Fruit fly (Drosophila melanogaster): ENCODE measurements around the gene CG7296.

CG7296 gene

DNA sequence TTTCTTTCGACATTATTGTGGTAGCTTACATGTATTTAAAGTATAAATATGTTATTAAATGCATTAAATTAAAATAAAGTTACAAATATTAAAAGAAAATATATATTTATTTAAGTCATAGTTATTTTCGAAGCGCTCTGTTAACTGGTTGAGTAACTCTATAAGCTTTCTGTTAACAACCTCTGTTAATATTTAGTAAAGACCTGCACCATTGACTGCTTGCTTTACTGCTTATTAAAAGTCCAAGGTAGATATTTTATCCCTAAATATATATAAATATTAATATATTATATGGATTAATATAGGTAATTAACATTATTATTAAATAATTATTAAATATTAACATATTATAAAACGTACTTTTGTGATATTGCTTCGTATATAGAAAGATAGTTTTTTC lies 34.7 kb upstream of the CG7296 start:
- no peak for TF ChIP-seq CG11294 (GFP tag; IDR thresholded peaks at IDR 0.05)
- no peak for TF ChIP-seq CG11762 (GFP tag; optimal IDR thresholded peaks at IDR 0.05; ENCODE audit: insufficient read depth)
- no peak for TF ChIP-seq Eip75B (GFP tag; optimal IDR thresholded peaks at IDR 0.05)

- TF ChIP-seq CG1621 (tag; optimal IDR thresholded peaks at IDR 0.05) (no peak), CG3032 (tag; optimal IDR thresholded peaks at IDR 0.05) (no peak), CG6792 (GFP tag; optimal IDR thresholded peaks at IDR 0.05) (no peak), OdsH (GFP tag; optimal IDR thresholded peaks at IDR 0.05) (no peak), Sox14 (GFP tag; optimal IDR thresholded peaks at IDR 0.05) (no peak), topi (GFP tag; optimal IDR thresholded peaks at IDR 0.05) (no peak), Met (GFP tag; optimal IDR thresholded peaks at IDR 0.05) (no peak), fd59A (GFP tag; optimal IDR thresholded peaks at IDR 0.05) (no peak), dac (GFP tag; optimal IDR thresholded peaks at IDR 0.05) (no peak), CG8632 (GFP tag; optimal IDR thresholded peaks at IDR 0.05) (no peak), Hr4 (GFP tag; optimal IDR thresholded peaks at IDR 0.05) (no peak), Hr38 (GFP tag; optimal IDR thresholded peaks at IDR 0.05) (no peak), Ets96B (tag; optimal IDR thresholded peaks at IDR 0.05) (no peak), vri (GFP tag; optimal IDR thresholded peaks at IDR 0.05) (no peak), CG6163 (GFP tag; IDR thresholded peaks at IDR 0.05) (no peak), CG7368 (GFP tag; optimal IDR thresholded peaks at IDR 0.05) (no peak)
Measured at dm6 chr2L:10711221-10711620, 24.4 kb upstream of the CG7296 start.

- no peak for TF ChIP-seq acj6 (GFP tag; optimal IDR thresholded peaks at IDR 0.05)
- TF ChIP-seq CG1621 (tag; optimal IDR thresholded peaks at IDR 0.05) = no peak
- no peak for TF ChIP-seq CG15336 (GFP tag; IDR thresholded peaks at IDR 0.05)
- TF ChIP-seq Met (GFP tag; optimal IDR thresholded peaks at IDR 0.05) = no peak
- no peak for TF ChIP-seq CG32006 (GFP tag; optimal IDR thresholded peaks at IDR 0.05)
- TF ChIP-seq CG7368 (GFP tag; optimal IDR thresholded peaks at IDR 0.05) = no peak
- TF ChIP-seq CG8119 (GFP tag; IDR thresholded peaks at IDR 0.05) = no peak
- TF ChIP-seq topi (GFP tag; optimal IDR thresholded peaks at IDR 0.05) = no peak
- no peak for TF ChIP-seq CG10631 (GFP tag; optimal IDR thresholded peaks at IDR 0.05)
- TF ChIP-seq CG9139 (GFP tag; optimal IDR thresholded peaks at IDR 0.05) = no peak
- TF ChIP-seq Lpt (GFP tag; optimal IDR thresholded peaks at IDR 0.05) = no peak
- TF ChIP-seq CG8632 (GFP tag; optimal IDR thresholded peaks at IDR 0.05) = no peak
- TF ChIP-seq Ets21C (GFP tag; optimal IDR thresholded peaks at IDR 0.05) = no peak
- no peak for TF ChIP-seq fkh (GFP tag; optimal IDR thresholded peaks at IDR 0.05)
- TF ChIP-seq ss (GFP tag; optimal IDR thresholded peaks at IDR 0.05) = no peak
- no peak for TF ChIP-seq dsx (GFP tag; optimal IDR thresholded peaks at IDR 0.05; ENCODE audit: poor library complexity, severe bottlenecking)
Measured at dm6 chr2L:10709353-10709752, 22.5 kb upstream of the CG7296 start, which contains the start of gene Lip2. Gene Lip2 (minus strand): TSS chr2L:10709453.

DNA sequence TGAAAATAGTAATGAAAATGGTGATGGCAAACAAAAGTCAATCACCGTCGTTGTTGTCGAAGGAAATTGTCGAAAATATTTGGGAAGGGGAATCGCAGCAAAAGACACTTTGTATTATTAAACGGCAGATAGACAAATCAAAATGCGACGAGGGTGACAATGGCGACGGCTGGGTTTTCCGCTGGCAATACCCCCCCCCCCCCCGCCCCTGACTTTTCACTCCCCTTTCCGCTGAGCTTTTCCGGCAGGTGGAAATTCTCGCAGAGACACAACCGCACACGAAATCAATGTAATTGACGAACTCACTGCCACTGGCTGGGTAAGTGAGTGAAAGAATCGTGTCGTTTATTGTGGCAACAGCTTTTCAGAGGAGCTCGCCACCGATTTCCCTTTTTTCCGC lies 21.2 kb upstream of the CG7296 start:
- TF ChIP-seq net (GFP tag; optimal IDR thresholded peaks at IDR 0.05) (no peak), svp (GFP tag) (no peak), CG6792 (GFP tag; optimal IDR thresholded peaks at IDR 0.05) (no peak), CG11762 (GFP tag; optimal IDR thresholded peaks at IDR 0.05; ENCODE audit: insufficient read depth) (no peak), CG31627 (GFP tag; optimal IDR thresholded peaks at IDR 0.05) (no peak), CG6808 (GFP tag; optimal IDR thresholded peaks at IDR 0.05) (no peak), CG3919 (GFP tag; optimal IDR thresholded peaks at IDR 0.05) (no peak), cyc (GFP tag; optimal IDR thresholded peaks at IDR 0.05) (no peak)

DNA sequence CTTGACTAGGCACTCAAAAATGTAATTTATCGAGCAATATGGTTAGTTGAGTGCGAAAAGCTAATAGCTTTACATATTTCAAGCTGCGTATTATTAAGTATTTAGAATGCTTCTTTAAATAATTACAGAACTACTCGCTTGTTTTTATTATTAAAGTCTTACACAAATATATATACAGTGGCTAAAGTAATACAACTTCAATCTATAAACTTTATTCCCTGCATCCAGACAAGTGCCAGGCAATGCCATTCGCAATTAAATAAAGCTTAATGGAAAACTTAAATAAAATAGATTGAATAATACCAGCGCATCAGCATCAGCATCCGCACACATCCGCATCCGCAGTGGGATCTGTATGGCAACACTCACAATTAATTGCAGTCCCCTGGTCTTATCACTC lies 19.4 kb upstream of the CG7296 start:
- TF ChIP-seq svp (GFP tag) (peak; percentile 63), CG6276 (GFP tag; optimal IDR thresholded peaks at IDR 0.05) (no peak)
